Worm (Caenorhabditis elegans) whole organism, L3 larva: ENCODE data around the gene F38E1.6.

Source experiments
- nhr-11 ChIP-seq: fragments of 150-350 bp; optimal IDR thresholded peaks from 2 replicates; lab custom pipeline; 2014; ENCODE audit warnings: missing biosample characterization, missing genetic modification characterization
- pqm-1 ChIP-seq: fragments of 150-350 bp; optimal IDR thresholded peaks from 2 replicates; lab custom pipeline; 2017; ENCODE audit warnings: missing biosample characterization, missing genetic modification characterization, inconsistent platforms

ce11 chrV:8387056-8387455, 27.2 kb downstream of the F38E1.6 start, which contains the start of gene gcy-7:
- TF ChIP-seq nhr-11 (no peak), pqm-1 (tag; lab: Kevin White, UChicago) (no peak)
